Worm (Caenorhabditis elegans) whole organism, L3 larva: ENCODE measurements around the gene che-6.

Source experiments
- ama-1 ChIP-seq: fragments of 150-350 bp; optimal IDR thresholded peaks from 2 replicates; lab custom pipeline; 2018
- ceh-16 ChIP-seq: sonication (generic microtip); optimal IDR thresholded peaks from 2 replicates; lab custom pipeline; 2017; ENCODE audit warnings: missing biosample characterization, missing genetic modification characterization
- ceh-28 ChIP-seq: fragments of 150-350 bp; optimal IDR thresholded peaks from 2 replicates; lab custom pipeline; 2014; ENCODE audit warnings: missing biosample characterization, missing genetic modification reagents, missing genetic modification characterization
- ceh-82 ChIP-seq: fragments of 150-350 bp; optimal IDR thresholded peaks from 2 replicates; lab custom pipeline; 2014; ENCODE audit warnings: missing biosample characterization, missing genetic modification characterization
- daf-12 ChIP-seq: fragments of 150-350 bp; optimal IDR thresholded peaks from 2 replicates; lab custom pipeline; 2014; ENCODE audit warnings: missing biosample characterization, missing genetic modification reagents, missing genetic modification characterization
- elt-1 ChIP-seq: fragments of 150-350 bp; optimal IDR thresholded peaks from 2 replicates; lab custom pipeline; 2014; ENCODE audit warnings: missing biosample characterization, missing genetic modification characterization
- elt-2 ChIP-seq: sonication (generic microtip); optimal IDR thresholded peaks from 2 replicates; lab custom pipeline; 2016; ENCODE audit warnings: missing genetic modification reagents, mild to moderate bottlenecking, missing genetic modification characterization, missing compliant biosample characterization
- elt-3 ChIP-seq, 3 experiments: fragments of 150-350 bp in 1 of 3; sonication (generic microtip) in 2 of 3; optimal IDR thresholded peaks; 2 replicates in 2 of 3; 4 replicates in 1 of 3; lab custom pipeline; 2014 to 2017; ENCODE audit warnings: missing biosample characterization in 3 of 3, missing genetic modification characterization in 3 of 3
- fkh-2 ChIP-seq: fragments of 150-350 bp; optimal IDR thresholded peaks from 2 replicates; lab custom pipeline; 2014; ENCODE audit warnings: missing biosample characterization, missing genetic modification reagents, missing genetic modification characterization
- fos-1 ChIP-seq: fragments of 150-350 bp; optimal IDR thresholded peaks from 2 replicates; lab custom pipeline; 2014; ENCODE audit warnings: missing biosample characterization, missing genetic modification characterization
- hmg-11 ChIP-seq: sonication (generic microtip); optimal IDR thresholded peaks from 2 replicates; lab custom pipeline; 2016; ENCODE audit warnings: missing genetic modification characterization, missing compliant biosample characterization
- jun-1 ChIP-seq: fragments of 150-350 bp; optimal IDR thresholded peaks from 2 replicates; lab custom pipeline; 2014; ENCODE audit warnings: missing biosample characterization, missing genetic modification reagents, missing genetic modification characterization
- lin-15B ChIP-seq: fragments of 150-350 bp; optimal IDR thresholded peaks from 2 replicates; lab custom pipeline; 2014; ENCODE audit warnings: missing biosample characterization, missing genetic modification characterization
- lin-39 ChIP-seq: fragments of 150-350 bp; optimal IDR thresholded peaks from 2 replicates; lab custom pipeline; 2018; ENCODE audit warnings: missing biosample characterization, missing genetic modification reagents, missing genetic modification characterization
- lsy-12 ChIP-seq: sonication (generic microtip); optimal IDR thresholded peaks from 2 replicates; lab custom pipeline; 2016; ENCODE audit warnings: mild to moderate bottlenecking, missing genetic modification characterization, missing compliant biosample characterization
- mdl-1 ChIP-seq: fragments of 150-350 bp; optimal IDR thresholded peaks from 2 replicates; lab custom pipeline; 2014; ENCODE audit warnings: missing biosample characterization, missing genetic modification characterization
- mml-1 ChIP-seq: fragments of 150-350 bp; sonication (generic microtip); optimal IDR thresholded peaks from 3 replicates; lab custom pipeline; 2014; ENCODE audit warnings: missing biosample characterization, missing genetic modification characterization
- nfya-1 ChIP-seq: sonication (generic microtip); optimal IDR thresholded peaks from 2 replicates; lab custom pipeline; 2017; ENCODE audit warnings: missing genetic modification characterization, mild to moderate bottlenecking, missing compliant biosample characterization, antibody characterized with exemption, moderate library complexity; ENCODE audit not compliant: insufficient read depth
- nhr-12 ChIP-seq: fragments of 150-350 bp; optimal IDR thresholded peaks from 2 replicates; lab custom pipeline; 2014; ENCODE audit warnings: missing biosample characterization, missing genetic modification characterization
- nhr-23 ChIP-seq: fragments of 150-350 bp; optimal IDR thresholded peaks from 2 replicates; lab custom pipeline; 2014; ENCODE audit warnings: missing biosample characterization, missing genetic modification reagents, missing genetic modification characterization
- nhr-237 ChIP-seq: fragments of 150-350 bp; optimal IDR thresholded peaks from 2 replicates; lab custom pipeline; 2014; ENCODE audit warnings: missing biosample characterization, missing genetic modification characterization
- nhr-25 ChIP-seq: sonication (generic microtip); optimal IDR thresholded peaks from 2 replicates; lab custom pipeline; 2017; ENCODE audit warnings: missing biosample characterization, missing genetic modification characterization
- nhr-43 ChIP-seq: sonication (generic microtip); optimal IDR thresholded peaks from 2 replicates; lab custom pipeline; 2016; ENCODE audit warnings: mild to moderate bottlenecking, missing genetic modification characterization, missing compliant biosample characterization; ENCODE audit not compliant: poor library complexity, severe bottlenecking
- nhr-67 ChIP-seq: fragments of 150-350 bp; optimal IDR thresholded peaks from 2 replicates; lab custom pipeline; 2014; ENCODE audit warnings: missing biosample characterization, missing genetic modification characterization
- pha-4 ChIP-seq: fragments of 150-350 bp; optimal IDR thresholded peaks from 2 replicates; lab custom pipeline; 2014; ENCODE audit warnings: missing biosample characterization, missing genetic modification reagents, missing genetic modification characterization
- pqm-1 ChIP-seq: fragments of 150-350 bp; optimal IDR thresholded peaks from 2 replicates; lab custom pipeline; 2017; ENCODE audit warnings: missing biosample characterization, missing genetic modification characterization, inconsistent platforms
- sea-2 ChIP-seq: fragments of 150-350 bp; sonication (generic microtip); optimal IDR thresholded peaks from 4 replicates; lab custom pipeline; 2014; ENCODE audit warnings: missing biosample characterization, missing genetic modification reagents, missing genetic modification characterization
- skn-1 ChIP-seq: fragments of 150-350 bp; optimal IDR thresholded peaks from 2 replicates; lab custom pipeline; 2014; ENCODE audit warnings: missing biosample characterization, missing genetic modification characterization
- snpc-4 ChIP-seq: fragments of 150-350 bp; optimal IDR thresholded peaks from 2 replicates; lab custom pipeline; 2014; ENCODE audit warnings: missing biosample characterization, missing genetic modification characterization
- unc-39 ChIP-seq: sonication (generic microtip); optimal IDR thresholded peaks from 4 replicates; lab custom pipeline; 2017; ENCODE audit warnings: missing biosample characterization, missing genetic modification characterization
- unc-62 ChIP-seq: fragments of 150-350 bp; sonication (generic microtip); optimal IDR thresholded peaks from 4 replicates; lab custom pipeline; 2014; ENCODE audit warnings: missing biosample characterization, missing genetic modification reagents, missing genetic modification characterization
- zag-1 ChIP-seq: fragments of 150-350 bp; optimal IDR thresholded peaks from 2 replicates; lab custom pipeline; 2014; ENCODE audit warnings: missing biosample characterization, missing genetic modification characterization
- ztf-11 ChIP-seq: fragments of 150-350 bp; optimal IDR thresholded peaks from 2 replicates; lab custom pipeline; 2014; ENCODE audit warnings: missing biosample characterization, missing genetic modification characterization
- ztf-4 ChIP-seq: fragments of 150-350 bp; optimal IDR thresholded peaks from 2 replicates; lab custom pipeline; 2014; ENCODE audit warnings: missing biosample characterization, missing genetic modification characterization

Gene che-6

DNA sequence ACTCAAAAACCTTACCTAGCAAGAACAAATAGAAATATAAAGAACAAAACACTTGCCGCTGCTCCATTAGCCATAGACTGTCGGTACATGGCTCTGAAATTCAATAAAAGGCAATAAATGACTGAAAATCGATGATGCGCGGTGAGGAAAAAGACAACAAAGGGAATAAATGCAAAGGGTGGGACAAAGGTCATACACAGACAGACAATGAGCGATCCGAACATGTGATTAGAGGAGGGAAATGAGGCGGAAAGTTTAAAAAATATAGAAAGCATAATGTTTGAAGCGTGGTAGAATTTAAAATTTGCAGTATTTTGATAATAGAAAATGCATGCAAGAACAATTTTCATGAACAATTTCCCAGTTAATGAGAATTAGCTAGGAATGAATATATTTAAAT lies 29.3 kb upstream of the che-6 start, which contains the start of gene C54E4.12:
C54E4.12 (minus strand) TSS at position 101 of the 400 bp plus-strand sequence.
- no peak for TF ChIP-seq unc-39 (tag; lab: Kevin White, UChicago)
- TF ChIP-seq nfya-1 (tag; lab: Kevin White, UChicago), result no peak
- TF ChIP-seq nhr-43 (tag; lab: Kevin White, UChicago), result no peak
- TF ChIP-seq elt-3 (tag; optimal IDR thresholded peaks at IDR 0.05; lab: Kevin White, UChicago), result no peak
- TF ChIP-seq lin-39, result no peak
- no peak for TF ChIP-seq ceh-82 (tag; lab: Kevin White, UChicago)

ce11 chrIV:2137478-2137877 lies 26.3 kb upstream of the che-6 start:
- TF ChIP-seq ztf-11 (tag; lab: Kevin White, UChicago) (no peak), nhr-23 (tag; lab: Kevin White, UChicago) (no peak), fkh-2 (tag; lab: Kevin White, UChicago) (no peak), pha-4 (tag; lab: Kevin White, UChicago) (no peak), jun-1 (tag; lab: Kevin White, UChicago) (no peak), skn-1 (tag; lab: Kevin White, UChicago) (no peak), nfya-1 (tag; lab: Kevin White, UChicago) (no peak), hmg-11 (tag; lab: Kevin White, UChicago) (no peak), ztf-4 (tag; lab: Kevin White, UChicago) (no peak), zag-1 (no peak), snpc-4 (tag; lab: Kevin White, UChicago) (no peak), daf-12 (tag; lab: Kevin White, UChicago) (no peak), elt-3 (tag; optimal IDR thresholded peaks at IDR 0.05; lab: Kevin White, UChicago) (no peak), unc-62 (GFP tag; lab: Kevin White, UChicago) (no peak), fos-1 (tag; lab: Kevin White, UChicago) (no peak), mml-1 (tag; lab: Kevin White, UChicago) (no peak)

ce11 chrIV:2136607-2137006 lies 25.4 kb upstream of the che-6 start, which contains the start of gene test-1:
Gene test-1, plus strand, starts transcription at chrIV:2136951.
- TF ChIP-seq nhr-67 (tag; lab: Kevin White, UChicago), result no peak
- no peak for TF ChIP-seq pqm-1 (tag; lab: Kevin White, UChicago)
- TF ChIP-seq mml-1 (tag; lab: Kevin White, UChicago), result no peak
- no peak for TF ChIP-seq ceh-16 (tag; lab: Kevin White, UChicago)
- TF ChIP-seq skn-1 (tag; lab: Kevin White, UChicago), result no peak
- TF ChIP-seq fkh-2 (tag; lab: Kevin White, UChicago), result no peak

ce11 chrIV:2133431-2133940 lies 22.3 kb upstream of the che-6 start, which contains the start of gene C23H5.12:
Gene C23H5.12, plus strand, starts transcription at chrIV:2133481.
- TF ChIP-seq ceh-28 (tag; lab: Kevin White, UChicago) (peak; percentile 52), nhr-25 (tag; lab: Kevin White, UChicago) (no peak)

DNA sequence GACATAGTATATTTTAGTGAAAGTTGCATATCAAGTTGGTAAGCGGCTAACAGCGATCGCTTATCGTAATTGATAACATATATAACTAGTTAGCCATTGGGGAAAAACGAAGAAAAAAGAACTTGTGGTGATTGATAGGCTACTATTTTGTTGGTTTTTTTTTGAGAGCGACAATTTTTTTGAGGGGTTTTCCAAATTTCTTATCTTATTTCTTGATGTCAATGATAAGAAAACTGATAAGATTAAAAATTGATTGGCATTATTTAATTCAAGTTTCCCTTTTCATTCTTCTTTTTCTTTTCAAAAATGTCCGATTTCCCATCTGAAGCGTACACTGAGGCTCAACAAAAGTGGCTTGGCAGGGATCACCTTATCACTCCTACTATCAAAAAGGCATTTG lies 19.5 kb upstream of the che-6 start, which contains the start of gene prmt-6:
prmt-6 (plus strand) TSS at position 252 of the 400 bp plus-strand sequence.
- peak; percentile 81 for TF ChIP-seq elt-2 (tag; lab: Kevin White, UChicago)
- TF ChIP-seq sea-2 (GFP tag; lab: Kevin White, UChicago), result no peak
- no peak for TF ChIP-seq nhr-237 (tag; lab: Kevin White, UChicago)
- no peak for TF ChIP-seq fkh-2 (tag; lab: Kevin White, UChicago)
- no peak for TF ChIP-seq lin-39
- TF ChIP-seq unc-39 (tag; lab: Kevin White, UChicago), result no peak
- no peak for TF ChIP-seq lin-15B (tag; lab: Kevin White, UChicago)
- TF ChIP-seq ama-1 (lab: Kevin White, UChicago), result no peak
- TF ChIP-seq jun-1 (tag; lab: Kevin White, UChicago), result no peak
- peak in 1 of 3 experiments; percentile 26 for TF ChIP-seq elt-3 (tag; optimal IDR thresholded peaks at IDR 0.05; lab: Kevin White, UChicago)
- no peak for TF ChIP-seq mdl-1 (tag; lab: Kevin White, UChicago)
- no peak for TF ChIP-seq nhr-12
- TF ChIP-seq pqm-1 (tag; lab: Kevin White, UChicago), result peak; percentile 17
- TF ChIP-seq lsy-12, result no peak
- no peak for TF ChIP-seq elt-1 (tag; lab: Kevin White, UChicago)
